Worm (Caenorhabditis elegans) whole organism, midembryonic: ENCODE measurements around the gene M163.5.

ENCODE experiments used
- flt-1 ChIP-seq: fragments of 200-800 bp; sonication (Bioruptor generic); IDR thresholded peaks from 2 replicates; pipeline ENCODE4 v1.3.6; 2022; ENCODE audit warnings: missing genetic modification characterization, missing compliant biosample characterization
- tab-1 ChIP-seq: fragments of 200-800 bp; sonication (Bioruptor generic); IDR thresholded peaks from 2 replicates; pipeline ENCODE4 v1.3.6; 2022; ENCODE audit warnings: missing genetic modification characterization, missing compliant biosample characterization
- ztf-23 ChIP-seq: fragments of 200-800 bp; sonication (Bioruptor generic); IDR thresholded peaks from 2 replicates; pipeline ENCODE4 v1.3.6; 2022; ENCODE audit warnings: missing genetic modification reagents, missing genetic modification characterization, missing compliant biosample characterization

- TF ChIP-seq tab-1 (GFP tag; lab: Robert Waterston, UW) (no peak; the same call in 1 of the 2 replicates), flt-1 (GFP tag; lab: Robert Waterston, UW) (peak; percentile 89), ztf-23 (GFP tag; lab: Robert Waterston, UW) (peak; percentile 89)
Observed at ce11 chrX:14525325-14526305, 51.8 kb downstream of the M163.5 start.
